Worm (Caenorhabditis elegans) whole organism, L4 larva: ENCODE results near the gene ZK1128.3.

Experiments used
- R02D3.7 ChIP-seq: fragments of 150-350 bp; sonication (generic microtip); optimal IDR thresholded peaks from 3 replicates; lab custom pipeline; 2014; ENCODE audit warnings: missing biosample characterization, missing genetic modification characterization
- egl-43 ChIP-seq: fragments of 200-800 bp; sonication (Bioruptor generic); IDR thresholded peaks from 2 replicates; pipeline ENCODE4 v1.3.6; 2022; ENCODE audit warnings: missing genetic modification reagents, missing genetic modification characterization, missing compliant biosample characterization
- fkh-10 ChIP-seq: fragments of 150-350 bp; optimal IDR thresholded peaks from 2 replicates; lab custom pipeline; 2014; ENCODE audit warnings: missing biosample characterization, missing genetic modification reagents, missing genetic modification characterization
- lin-39 ChIP-seq: fragments of 150-350 bp; optimal IDR thresholded peaks from 2 replicates; lab custom pipeline; 2014; ENCODE audit warnings: missing biosample characterization, missing genetic modification reagents, missing genetic modification characterization
- mxl-3 ChIP-seq: fragments of 200-800 bp; sonication (Bioruptor generic); optimal IDR thresholded peaks from 2 replicates; lab custom pipeline; 2018; ENCODE audit warnings: mild to moderate bottlenecking, missing genetic modification characterization, missing compliant biosample characterization
- nhr-25 ChIP-seq: sonication (generic microtip); optimal IDR thresholded peaks from 2 replicates; lab custom pipeline; 2017; ENCODE audit warnings: missing genetic modification characterization, mild to moderate bottlenecking, missing compliant biosample characterization, antibody characterized with exemption, moderate library complexity, borderline replicate concordance; ENCODE audit not compliant: insufficient read depth
- pqm-1 ChIP-seq: sonication (generic microtip); optimal IDR thresholded peaks from 2 replicates; lab custom pipeline; 2017; ENCODE audit warnings: missing biosample characterization, missing genetic modification characterization
- unc-62 ChIP-seq, 3 experiments: fragments of 150-350 bp in 1 of 3; sonication (generic microtip); optimal IDR thresholded peaks in 2 of 3; peaks in 1 of 3; 1 replicate in 1 of 3; 2 replicates in 2 of 3; lab custom pipeline; 2014 to 2017; ENCODE audit warnings: missing biosample characterization in 3 of 3, missing genetic modification characterization in 3 of 3, missing genetic modification reagents in 3 of 3, missing genotype in 1 of 3
- ztf-11 ChIP-seq: fragments of 150-350 bp; optimal IDR thresholded peaks from 2 replicates; lab custom pipeline; 2014; ENCODE audit warnings: missing biosample characterization, missing genetic modification characterization

ce11 chrIII:10088508-10088981 lies 30.2 kb downstream of the ZK1128.3 start, which contains the start of gene hal-2:
- TF ChIP-seq unc-62 (GFP tag; optimal IDR thresholded peaks at IDR 0.05 in 1 of 2; lab: Kevin White, UChicago) (no peak), unc-62 (tag; optimal IDR thresholded peaks at IDR 0.05; lab: Kevin White, UChicago) (no peak), fkh-10 (GFP tag; lab: Kevin White, UChicago) (no peak), egl-43 (GFP tag; lab: Robert Waterston, UW) (no peak), R02D3.7 (tag; lab: Kevin White, UChicago) (no peak), mxl-3 (GFP tag; lab: Kevin White, UChicago) (no peak), lin-39 (tag; lab: Kevin White, UChicago) (no peak), nhr-25 (tag; lab: Kevin White, UChicago) (no peak), ztf-11 (tag; lab: Kevin White, UChicago) (no peak), pqm-1 (no peak)
